Fruit fly (Drosophila melanogaster) whole organism: ENCODE measurements around the gene PXo.

ENCODE experiments used
- CG8478 ChIP-seq: fragments of >200 bp; optimal IDR thresholded peaks from 2 replicates; lab custom pipeline; 2018; ENCODE audit warnings: inconsistent platforms
- Dll ChIP-seq: fragments of >200 bp; optimal IDR thresholded peaks from 2 replicates; lab custom pipeline; 2017
- psq ChIP-seq: fragments of >200 bp; optimal IDR thresholded peaks from 2 replicates; lab custom pipeline; 2017
- usp ChIP-seq: fragments of >200 bp; optimal IDR thresholded peaks from 2 replicates; lab custom pipeline; 2017; ENCODE audit warnings: missing biosample characterization, missing genetic modification characterization, mixed read lengths

- no peak for TF ChIP-seq CG8478 (lab: Kevin White, UChicago)
- TF ChIP-seq usp (GFP tag; lab: Kevin White, UChicago) = no peak
- no peak for TF ChIP-seq psq (lab: Kevin White, UChicago)
- no peak for TF ChIP-seq Dll (lab: Kevin White, UChicago)
Measured at dm6 chr3L:5954942-5955341, 33.8 kb upstream of the PXo start.
